Fruit fly (Drosophila melanogaster): ENCODE data around the gene CG12375.

Gene CG12375

dm6 chr2L:8080645-8081044, 46.0 kb downstream of the CG12375 start:
- no peak for TF ChIP-seq EcR (GFP tag; optimal IDR thresholded peaks at IDR 0.05)
- 0 out of 2 replicates have a peak, but pooled peaks have one; percentile 12 for TF ChIP-seq CG12605 (GFP tag; IDR thresholded peaks at IDR 0.05)
